Fruit fly (Drosophila melanogaster): ENCODE measurements around the gene nes.

The nes gene

DNA sequence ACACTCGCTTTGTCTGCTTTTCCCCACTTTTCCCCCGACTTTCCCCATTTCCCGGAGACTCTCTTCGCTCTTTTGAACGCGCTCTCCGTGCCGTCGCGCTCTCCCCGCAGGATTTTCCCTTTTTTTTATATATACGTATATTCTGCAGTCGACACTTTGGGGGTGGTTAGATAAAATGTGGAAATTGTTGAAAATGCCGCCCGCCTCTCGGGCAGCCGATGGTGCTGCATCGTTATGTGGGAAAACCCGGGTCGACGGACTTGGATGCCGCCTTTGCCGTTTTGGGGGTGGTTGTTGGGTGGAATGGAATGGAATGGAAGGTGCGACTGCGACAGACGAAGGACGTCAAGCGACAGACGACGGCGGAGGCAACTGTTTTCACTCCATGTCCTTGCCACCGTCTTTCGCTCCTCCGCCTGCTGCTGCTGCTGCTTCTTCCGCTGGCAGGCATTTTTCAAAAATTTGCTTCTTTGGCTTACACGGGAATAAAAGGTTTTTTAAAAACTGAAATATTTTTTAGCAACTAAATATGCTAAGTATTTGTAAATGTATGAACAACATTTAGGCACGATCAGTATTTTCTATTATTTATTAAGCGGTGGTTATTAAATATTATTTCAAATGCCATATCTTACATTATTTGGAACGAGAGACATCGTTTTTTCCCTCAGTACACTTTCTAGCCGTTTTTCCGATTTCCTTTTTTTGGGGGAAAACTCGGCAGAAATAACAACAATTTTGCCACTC, 29.5 kb downstream of the nes start:
- TF ChIP-seq CG3065 (GFP tag; optimal IDR thresholded peaks at IDR 0.05) (no peak), Scr (GFP tag; IDR thresholded peaks at IDR 0.05; ENCODE audit: partially characterized antibody) (no peak), z (GFP tag; IDR thresholded peaks at IDR 0.05) (no peak), chn (GFP tag; optimal IDR thresholded peaks at IDR 0.05) (no peak), Drgx (GFP tag; IDR thresholded peaks at IDR 0.05) (no peak), CG6254 (GFP tag; optimal IDR thresholded peaks at IDR 0.05) (no peak), ac (GFP tag; optimal IDR thresholded peaks at IDR 0.05) (no peak), CG1647 (GFP tag; optimal IDR thresholded peaks at IDR 0.05) (no peak), HLH3B (GFP tag; IDR thresholded peaks at IDR 0.05) (peak; percentile 16; the same call in 1 of the 2 replicates), Nf-YA (GFP tag; IDR thresholded peaks at IDR 0.05) (no peak), CG3281 (GFP tag; optimal IDR thresholded peaks at IDR 0.05) (peak; percentile 30), CG12071 (GFP tag; optimal IDR thresholded peaks at IDR 0.05) (no peak), peb (GFP tag; IDR thresholded peaks at IDR 0.05) (no peak), NC2β (GFP tag; optimal IDR thresholded peaks at IDR 0.05) (no peak), nerfin-2 (GFP tag; IDR thresholded peaks at IDR 0.05; ENCODE audit: partially characterized antibody) (no peak), knrl (GFP tag; IDR thresholded peaks at IDR 0.05; ENCODE audit: partially characterized antibody) (no peak), CG6791 (GFP tag; IDR thresholded peaks at IDR 0.05; ENCODE audit: partially characterized antibody) (no peak), CG4282 (GFP tag; optimal IDR thresholded peaks at IDR 0.05) (no peak), Six4 (GFP tag; optimal IDR thresholded peaks at IDR 0.05) (no peak), CG11723 (GFP tag; optimal IDR thresholded peaks at IDR 0.05) (no peak), psq (GFP tag; optimal IDR thresholded peaks at IDR 0.05) (no peak), crc (GFP tag; optimal IDR thresholded peaks at IDR 0.05) (no peak), ato (GFP tag; IDR thresholded peaks at IDR 0.05; ENCODE audit: partially characterized antibody) (no peak), Opbp (GFP tag; IDR thresholded peaks at IDR 0.05; ENCODE audit: partially characterized antibody) (no peak), D19A (tag; optimal IDR thresholded peaks at IDR 0.05) (peak; percentile 18), Dp (GFP tag; optimal IDR thresholded peaks at IDR 0.05) (no peak), ind (GFP tag; optimal IDR thresholded peaks at IDR 0.05) (peak; percentile 21), CG17912 (GFP tag; optimal IDR thresholded peaks at IDR 0.05) (no peak), phol (tag; optimal IDR thresholded peaks at IDR 0.05) (peak; percentile 25), B-H2 (GFP tag; optimal IDR thresholded peaks at IDR 0.05) (no peak), CG14710 (tag; optimal IDR thresholded peaks at IDR 0.05) (peak; percentile 6), H2.0 (GFP tag; IDR thresholded peaks at IDR 0.05) (no peak), onecut (GFP tag; IDR thresholded peaks at IDR 0.05) (no peak), CG3726 (GFP tag; IDR thresholded peaks at IDR 0.05) (no peak), CG17328 (GFP tag; IDR thresholded peaks at IDR 0.05) (no peak), corto (GFP tag; optimal IDR thresholded peaks at IDR 0.05) (no peak), ewg (GFP tag; optimal IDR thresholded peaks at IDR 0.05) (peak; percentile 7), Dip2 (GFP tag; IDR thresholded peaks at IDR 0.05) (no peak), BtbVII (GFP tag; optimal IDR thresholded peaks at IDR 0.05) (no peak), CG16779 (GFP tag; IDR thresholded peaks at IDR 0.05) (no peak), CG15011 (GFP tag; optimal IDR thresholded peaks at IDR 0.05) (no peak), CG13123 (GFP tag; optimal IDR thresholded peaks at IDR 0.05) (no peak), Hmr (GFP tag; optimal IDR thresholded peaks at IDR 0.05) (peak; percentile 59), CG7745 (tag; optimal IDR thresholded peaks at IDR 0.05) (no peak), lab (GFP tag; optimal IDR thresholded peaks at IDR 0.05) (peak; percentile 36), run (tag; optimal IDR thresholded peaks at IDR 0.05) (no peak), aop (GFP tag; IDR thresholded peaks at IDR 0.05) (no peak), pum (GFP tag; optimal IDR thresholded peaks at IDR 0.05) (no peak), CG11085 (GFP tag; IDR thresholded peaks at IDR 0.05) (no peak), CG6175 (GFP tag; IDR thresholded peaks at IDR 0.05) (no peak)

Measured in whole organism, embryonic.